Worm (Caenorhabditis elegans) whole organism, young adult: ENCODE results near the gene Y45G5AL.1.

ENCODE experiments used
- B0336.3 ChIP-seq: fragments of 200-800 bp; sonication (Bioruptor generic); IDR thresholded peaks from 2 replicates; pipeline ENCODE4 v1.3.6; 2022; ENCODE audit warnings: missing genetic modification characterization, missing compliant biosample characterization
- C17E4.6 ChIP-seq: fragments of 200-800 bp; sonication (Bioruptor generic); IDR thresholded peaks from 2 replicates; pipeline ENCODE4 v1.3.6; 2022; ENCODE audit warnings: missing genetic modification reagents, missing genetic modification characterization, missing compliant biosample characterization
- D2030.7 ChIP-seq: fragments of 200-800 bp; sonication (Bioruptor generic); IDR thresholded peaks from 2 replicates; pipeline ENCODE4 v1.3.6; 2022; ENCODE audit warnings: missing genetic modification reagents, missing genetic modification characterization, missing compliant biosample characterization
- F23B12.7 ChIP-seq: sonication (generic microtip); optimal IDR thresholded peaks from 2 replicates; lab custom pipeline; 2017; ENCODE audit warnings: missing genetic modification characterization, mild to moderate bottlenecking, missing compliant biosample characterization, antibody characterized with exemption, moderate library complexity; ENCODE audit not compliant: insufficient read depth
- F37B4.10 ChIP-seq: fragments of 200-800 bp; sonication (Bioruptor generic); IDR thresholded peaks from 2 replicates; pipeline ENCODE4 v1.3.6; 2022; ENCODE audit warnings: missing genetic modification characterization, missing compliant biosample characterization
- F49E8.2 ChIP-seq: sonication (generic microtip); optimal IDR thresholded peaks from 3 replicates; lab custom pipeline; 2017; ENCODE audit warnings: missing genetic modification characterization, mild to moderate bottlenecking, missing compliant biosample characterization, antibody characterized with exemption, moderate library complexity; ENCODE audit not compliant: insufficient read depth
- F52B5.7 ChIP-seq: sonication (generic microtip); optimal IDR thresholded peaks from 2 replicates; lab custom pipeline; 2016; ENCODE audit warnings: mild to moderate bottlenecking, missing genetic modification characterization, missing compliant biosample characterization
- K12H6.12 ChIP-seq: fragments of 200-800 bp; sonication (Bioruptor generic); optimal IDR thresholded peaks from 2 replicates; lab custom pipeline; 2018; ENCODE audit warnings: mild to moderate bottlenecking, missing genetic modification characterization, missing compliant biosample characterization
- T07F8.4 ChIP-seq: sonication (generic microtip); optimal IDR thresholded peaks from 2 replicates; lab custom pipeline; 2016; ENCODE audit warnings: mild to moderate bottlenecking, missing genetic modification characterization, moderate library complexity, missing compliant biosample characterization
- Y53G8AR.9 ChIP-seq: fragments of 200-800 bp; sonication (Bioruptor generic); conservative IDR thresholded peaks from 2 replicates; pipeline ENCODE4 v1.3.6; 2022; ENCODE audit warnings: missing genetic modification reagents, missing genetic modification characterization, missing compliant biosample characterization
- akir-1 ChIP-seq: fragments of 200-800 bp; sonication (Bioruptor generic); optimal IDR thresholded peaks from 2 replicates; lab custom pipeline; 2018; ENCODE audit warnings: mild to moderate bottlenecking, missing genetic modification characterization, moderate library complexity, missing compliant biosample characterization
- aptf-2 ChIP-seq: fragments of 200-800 bp; sonication (Bioruptor generic); conservative IDR thresholded peaks from 2 replicates; pipeline ENCODE4 v1.3.6; 2022; ENCODE audit warnings: missing genetic modification reagents, missing genetic modification characterization, missing compliant biosample characterization
- attf-3 ChIP-seq: fragments of 200-800 bp; sonication (Bioruptor generic); conservative IDR thresholded peaks from 2 replicates; pipeline ENCODE4 v1.3.6; 2022; ENCODE audit warnings: missing genetic modification reagents, missing genetic modification characterization, missing compliant biosample characterization
- cebp-2 ChIP-seq: fragments of 200-800 bp; sonication (Bioruptor generic); IDR thresholded peaks from 2 replicates; pipeline ENCODE4 v1.3.6; 2022; ENCODE audit warnings: missing genetic modification characterization, missing compliant biosample characterization
- ceh-40 ChIP-seq: fragments of 200-800 bp; sonication (Bioruptor generic); IDR thresholded peaks from 2 replicates; pipeline ENCODE4 v1.3.6; 2022; ENCODE audit warnings: missing genetic modification characterization, missing compliant biosample characterization
- chd-7 ChIP-seq: sonication (generic microtip); optimal IDR thresholded peaks from 2 replicates; lab custom pipeline; 2016; ENCODE audit warnings: mild to moderate bottlenecking, missing genetic modification characterization, moderate library complexity, missing compliant biosample characterization
- dpff-1 ChIP-seq: sonication (generic microtip); optimal IDR thresholded peaks from 2 replicates; lab custom pipeline; 2017; ENCODE audit warnings: mild to moderate bottlenecking, missing genetic modification characterization, missing compliant biosample characterization
- dpl-1 ChIP-seq: fragments of 150-350 bp; optimal IDR thresholded peaks from 2 replicates; lab custom pipeline; 2014; ENCODE audit warnings: missing biosample characterization, missing genetic modification reagents, missing genetic modification characterization
- efl-1 ChIP-seq: fragments of 150-350 bp; optimal IDR thresholded peaks from 2 replicates; lab custom pipeline; 2014; ENCODE audit warnings: missing biosample characterization, missing genetic modification reagents, missing genetic modification characterization
- him-1 ChIP-seq: sonication (generic microtip); optimal IDR thresholded peaks from 2 replicates; lab custom pipeline; 2016; ENCODE audit warnings: missing genotype, missing genetic modification reagents, missing genetic modification characterization, missing compliant biosample characterization
- hlh-12 ChIP-seq: sonication (generic microtip); optimal IDR thresholded peaks from 2 replicates; lab custom pipeline; 2016; ENCODE audit warnings: missing genetic modification characterization, missing compliant biosample characterization
- hmg-1.2 ChIP-seq: fragments of 200-800 bp; sonication (Bioruptor generic); IDR thresholded peaks from 2 replicates; pipeline ENCODE4 v1.3.6; 2022; ENCODE audit warnings: missing genetic modification reagents, missing genetic modification characterization, missing compliant biosample characterization
- let-607 ChIP-seq, 2 experiments: fragments of 200-800 bp in 1 of 2; sonication (Bioruptor generic) in 1 of 2; sonication (generic microtip) in 1 of 2; optimal IDR thresholded peaks; 2 replicates each; lab custom pipeline; 2016 to 2018; ENCODE audit warnings: mild to moderate bottlenecking in 2 of 2, missing compliant biosample characterization in 2 of 2, missing genetic modification characterization in 2 of 2, moderate library complexity in 2 of 2, missing genotype in 1 of 2
- lin-35 ChIP-seq, 3 experiments: fragments of 150-350 bp in 2 of 3; sonication (generic microtip) in 1 of 3; optimal IDR thresholded peaks; 2 replicates each; lab custom pipeline; 2014 to 2018; ENCODE audit warnings: missing biosample characterization in 3 of 3, missing genetic modification characterization in 3 of 3, missing genetic modification reagents in 3 of 3
- lin-40 ChIP-seq: sonication (generic microtip); optimal IDR thresholded peaks from 2 replicates; lab custom pipeline; 2016; ENCODE audit warnings: missing genetic modification characterization, mild to moderate bottlenecking, missing compliant biosample characterization, missing genotype, missing genetic modification reagents
- lin-54 ChIP-seq: fragments of 200-800 bp; sonication (Bioruptor generic); optimal IDR thresholded peaks from 2 replicates; lab custom pipeline; 2018; ENCODE audit warnings: mild to moderate bottlenecking, missing genetic modification characterization, missing compliant biosample characterization
- lsl-1 ChIP-seq: fragments of 200-800 bp; sonication (Bioruptor generic); optimal IDR thresholded peaks from 2 replicates; lab custom pipeline; 2018; ENCODE audit warnings: mild to moderate bottlenecking, missing genetic modification characterization, moderate library complexity, missing compliant biosample characterization
- mcd-1 ChIP-seq: fragments of 200-800 bp; sonication (Bioruptor generic); IDR thresholded peaks from 2 replicates; pipeline ENCODE4 v1.3.6; 2022; ENCODE audit warnings: missing genetic modification reagents, missing genetic modification characterization, missing compliant biosample characterization
- nfya-1 ChIP-seq: sonication (generic microtip); optimal IDR thresholded peaks from 2 replicates; lab custom pipeline; 2017; ENCODE audit warnings: antibody characterized with exemption, missing compliant biosample characterization, missing genetic modification characterization, borderline replicate concordance; ENCODE audit not compliant: insufficient read depth
- pbrm-1 ChIP-seq: fragments of 200-800 bp; sonication (Bioruptor generic); IDR thresholded peaks from 2 replicates; pipeline ENCODE4 v1.3.6; 2022; ENCODE audit warnings: missing genetic modification reagents, missing genetic modification characterization, missing compliant biosample characterization
- rcor-1 ChIP-seq: fragments of 200-800 bp; sonication (Bioruptor generic); IDR thresholded peaks from 2 replicates; pipeline ENCODE4 v1.3.6; 2022; ENCODE audit warnings: missing genetic modification reagents, missing genetic modification characterization, missing compliant biosample characterization
- repo-1 ChIP-seq: sonication (generic microtip); optimal IDR thresholded peaks from 2 replicates; lab custom pipeline; 2017; ENCODE audit warnings: mild to moderate bottlenecking, missing genetic modification characterization, missing compliant biosample characterization
- sdz-38 ChIP-seq: sonication (generic microtip); optimal IDR thresholded peaks from 2 replicates; lab custom pipeline; 2016; ENCODE audit warnings: missing genotype, missing genetic modification characterization, missing compliant biosample characterization
- sea-2 ChIP-seq: fragments of 200-800 bp; sonication (Bioruptor generic); IDR thresholded peaks from 2 replicates; pipeline ENCODE4 v1.3.6; 2022; ENCODE audit warnings: missing genetic modification characterization, missing compliant biosample characterization
- snpc-1.1 ChIP-seq: sonication (generic microtip); optimal IDR thresholded peaks from 2 replicates; lab custom pipeline; 2017; ENCODE audit warnings: missing genetic modification characterization, mild to moderate bottlenecking, missing compliant biosample characterization, antibody characterized with exemption, moderate library complexity, missing genotype, missing genetic modification reagents; ENCODE audit not compliant: insufficient read depth
- snpc-3.4 ChIP-seq: sonication (generic microtip); optimal IDR thresholded peaks from 2 replicates; lab custom pipeline; 2017; ENCODE audit warnings: missing genetic modification characterization, mild to moderate bottlenecking, missing compliant biosample characterization, antibody characterized with exemption, moderate library complexity, missing genotype, missing genetic modification reagents
- snpc-4 ChIP-seq, 5 experiments: fragments of 150-350 bp in 1 of 5; sonication (generic microtip) in 4 of 5; optimal IDR thresholded peaks; 2 replicates each; lab custom pipeline; 2014 to 2018; ENCODE audit warnings: missing genetic modification characterization in 5 of 5, missing biosample characterization in 3 of 5, antibody characterized with exemption in 2 of 5, mild to moderate bottlenecking in 2 of 5, missing compliant biosample characterization in 2 of 5, missing genotype in 2 of 5, moderate library complexity in 2 of 5, missing genetic modification reagents in 1 of 5
- tlf-1 ChIP-seq: fragments of 200-800 bp; sonication (Bioruptor generic); optimal IDR thresholded peaks from 2 replicates; lab custom pipeline; 2018; ENCODE audit warnings: mild to moderate bottlenecking, missing genetic modification characterization, missing compliant biosample characterization
- unc-130 ChIP-seq: sonication (generic microtip); optimal IDR thresholded peaks from 2 replicates; lab custom pipeline; 2016; ENCODE audit warnings: missing genetic modification reagents, missing genetic modification characterization, missing compliant biosample characterization
- unc-62 ChIP-seq: fragments of 150-350 bp; optimal IDR thresholded peaks from 2 replicates; lab custom pipeline; 2014; ENCODE audit warnings: missing biosample characterization, missing genetic modification reagents, missing genetic modification characterization
- xnd-1 ChIP-seq: sonication (generic microtip); optimal IDR thresholded peaks from 2 replicates; lab custom pipeline; 2016; ENCODE audit warnings: missing genotype, missing genetic modification reagents, missing genetic modification characterization, missing compliant biosample characterization
- ztf-18 ChIP-seq: sonication (generic microtip); optimal IDR thresholded peaks from 2 replicates; lab custom pipeline; 2016; ENCODE audit warnings: missing genotype, mild to moderate bottlenecking, missing genetic modification characterization, missing compliant biosample characterization
- ztf-25 ChIP-seq: fragments of 200-800 bp; sonication (Bioruptor generic); IDR thresholded peaks from 2 replicates; pipeline ENCODE4 v1.3.6; 2022; ENCODE audit warnings: missing genetic modification reagents, missing genetic modification characterization, missing compliant biosample characterization
- ztf-3 ChIP-seq: fragments of 200-800 bp; sonication (Bioruptor generic); optimal IDR thresholded peaks from 2 replicates; lab custom pipeline; 2018; ENCODE audit warnings: mild to moderate bottlenecking, missing genetic modification characterization, missing compliant biosample characterization

The Y45G5AL.1 gene

ce11 chrV:4169658-4170057 is 25.4 kb downstream of the Y45G5AL.1 start (continued):
- TF ChIP-seq lsl-1 (GFP tag; lab: Kevin White, UChicago) = peak; percentile 47
- TF ChIP-seq ztf-3 (GFP tag; lab: Kevin White, UChicago) = no peak
- peak; percentile 2 for TF ChIP-seq dpl-1 (GFP tag; lab: Kevin White, UChicago)
- peak; percentile 13 for TF ChIP-seq snpc-4 (GFP tag; optimal IDR thresholded peaks at IDR 0.05; lab: Kevin White, UChicago)
- TF ChIP-seq snpc-4 (tag; optimal IDR thresholded peaks at IDR 0.05; lab: Kevin White, UChicago) = no peak
- TF ChIP-seq sdz-38 (tag; lab: Kevin White, UChicago) = no peak
- no peak for TF ChIP-seq unc-62
- TF ChIP-seq mcd-1 (GFP tag; lab: Robert Waterston, UW) = peak; percentile 72
- TF ChIP-seq dpff-1 (tag; lab: Kevin White, UChicago) = no peak
- no peak for TF ChIP-seq K12H6.12 (tag; lab: Kevin White, UChicago)
- no peak for TF ChIP-seq him-1 (tag; lab: Kevin White, UChicago)
- no peak for TF ChIP-seq pbrm-1 (GFP tag; lab: Robert Waterston, UW)

ce11 chrV:4170138-4170537 is 25.8 kb downstream of the Y45G5AL.1 start, which contains the start of gene Y45G5AM.7:
Gene Y45G5AM.7, minus strand, starts transcription at chrV:4170238.
- TF ChIP-seq ztf-18 = no peak
- TF ChIP-seq cebp-2 = no peak
- TF ChIP-seq ztf-3 (GFP tag; lab: Kevin White, UChicago) = no peak
- TF ChIP-seq lin-40 (tag; lab: Kevin White, UChicago) = no peak
- TF ChIP-seq rcor-1 (GFP tag; lab: Robert Waterston, UW) = no peak
- no peak for TF ChIP-seq sea-2
- TF ChIP-seq let-607 (tag; optimal IDR thresholded peaks at IDR 0.05; lab: Kevin White, UChicago) = no peak
- TF ChIP-seq C17E4.6 (GFP tag; lab: Robert Waterston, UW) = no peak
- TF ChIP-seq ceh-40 (GFP tag; lab: Robert Waterston, UW) = no peak
- no peak for TF ChIP-seq xnd-1 (tag; lab: Kevin White, UChicago)
- no peak for TF ChIP-seq F49E8.2 (tag; lab: Kevin White, UChicago)
- no peak for TF ChIP-seq F52B5.7 (tag; lab: Kevin White, UChicago)
- TF ChIP-seq aptf-2 (GFP tag; lab: Robert Waterston, UW) = no peak
- TF ChIP-seq efl-1 = no peak
- no peak for TF ChIP-seq unc-130 (GFP tag; lab: Kevin White, UChicago)

- no peak for TF ChIP-seq ceh-40 (GFP tag; lab: Robert Waterston, UW)
- TF ChIP-seq chd-7 = no peak
- no peak for TF ChIP-seq ztf-25
- TF ChIP-seq attf-3 (GFP tag; lab: Robert Waterston, UW) = 0 out of 2 replicates have a peak, but pooled peaks have one; percentile 14
- no peak for TF ChIP-seq F37B4.10 (GFP tag; lab: Robert Waterston, UW)
- peak; percentile 74 for TF ChIP-seq B0336.3
- peak; percentile 44 for TF ChIP-seq hmg-1.2 (GFP tag; lab: Robert Waterston, UW)
- peak; percentile 95 for TF ChIP-seq D2030.7 (GFP tag; lab: Robert Waterston, UW)
- TF ChIP-seq pbrm-1 (GFP tag; lab: Robert Waterston, UW) = peak; percentile 61
- TF ChIP-seq snpc-1.1 (tag; lab: Kevin White, UChicago) = peak; percentile 58
- TF ChIP-seq unc-62 = no peak
- no peak for TF ChIP-seq nfya-1 (tag; lab: Kevin White, UChicago)
- TF ChIP-seq rcor-1 (GFP tag; lab: Robert Waterston, UW) = peak; percentile 80
- TF ChIP-seq F23B12.7 (tag; lab: Kevin White, UChicago) = peak; percentile 36
- peak; percentile 75 for TF ChIP-seq tlf-1 (GFP tag; lab: Kevin White, UChicago)
- TF ChIP-seq lin-54 (GFP tag; lab: Kevin White, UChicago) = peak; percentile 90
- TF ChIP-seq mcd-1 (GFP tag; lab: Robert Waterston, UW) = peak; percentile 83
- TF ChIP-seq T07F8.4 (tag; lab: Kevin White, UChicago) = no peak
- no peak for TF ChIP-seq repo-1 (tag; lab: Kevin White, UChicago)
- peak in 1 of 3 experiments; percentile 46 for TF ChIP-seq lin-35 (GFP tag; optimal IDR thresholded peaks at IDR 0.05; lab: Kevin White, UChicago)
- peak; percentile 79 for TF ChIP-seq Y53G8AR.9 (GFP tag; lab: Robert Waterston, UW)
- no peak for TF ChIP-seq akir-1 (GFP tag; lab: Kevin White, UChicago)
- TF ChIP-seq snpc-3.4 = peak; percentile 94
- TF ChIP-seq hlh-12 (tag; lab: Kevin White, UChicago) = no peak
Measured at ce11 chrV:4175624-4176023, 31.3 kb downstream of the Y45G5AL.1 start, which contains the start of the genes coh-4 and pid-5. Gene coh-4, minus strand, starts transcription at chrV:4175640. Gene pid-5, plus strand, starts transcription at chrV:4175882.
